Fruit fly (Drosophila melanogaster) whole organism, wandering third instar larva: ENCODE results near the gene CG10584.

Experiments used
- Abd-B ChIP-seq: fragments of >200 bp; optimal IDR thresholded peaks from 2 replicates; lab custom pipeline; 2017; ENCODE audit warnings: missing biosample characterization, missing genetic modification characterization
- CG32264 ChIP-seq: fragments of 200-800 bp; sonication (Bioruptor generic); optimal IDR thresholded peaks from 2 replicates; lab custom pipeline; 2016; ENCODE audit warnings: missing biosample characterization, missing genetic modification characterization
- CG9705 ChIP-seq: fragments of 200-800 bp; sonication (Bioruptor generic); optimal IDR thresholded peaks from 2 replicates; lab custom pipeline; 2018; ENCODE audit warnings: missing biosample characterization, mild to moderate bottlenecking, missing genetic modification characterization
- CrebA ChIP-seq: fragments of 200-800 bp; sonication (Bioruptor generic); optimal IDR thresholded peaks from 2 replicates; lab custom pipeline; 2016; ENCODE audit warnings: missing biosample characterization, mild to moderate bottlenecking, missing genetic modification characterization, borderline replicate concordance
- Dfd ChIP-seq: fragments of >200 bp; optimal IDR thresholded peaks from 2 replicates; lab custom pipeline; 2017; ENCODE audit warnings: missing biosample characterization, missing genetic modification characterization
- Dif ChIP-seq: fragments of 200-275, 200-300 bp; sonication (Bioruptor generic); optimal IDR thresholded peaks from 2 replicates; lab custom pipeline; 2018; ENCODE audit warnings: missing biosample characterization, missing genetic modification characterization; ENCODE audit not compliant: partially characterized antibody
- GATAd ChIP-seq: sonication (Bioruptor generic); optimal IDR thresholded peaks from 2 replicates; lab custom pipeline; 2016; ENCODE audit warnings: missing biosample characterization, missing genetic modification characterization
- HLH106 ChIP-seq: fragments of 200-800 bp; optimal IDR thresholded peaks from 3 replicates; lab custom pipeline; 2019; ENCODE audit warnings: missing biosample characterization, mild to moderate bottlenecking, missing genetic modification characterization, moderate library complexity
- Hnf4 ChIP-seq: fragments of 200-800 bp; sonication (Bioruptor generic); optimal IDR thresholded peaks from 2 replicates; lab custom pipeline; 2016; ENCODE audit warnings: missing biosample characterization, mild to moderate bottlenecking, missing genetic modification characterization
- Hr78 ChIP-seq: fragments of >200 bp; optimal IDR thresholded peaks from 2 replicates; lab custom pipeline; 2017; ENCODE audit warnings: missing biosample characterization, missing genetic modification characterization
- Hr83 ChIP-seq: fragments of 200-300 bp; sonication (Bioruptor generic); optimal IDR thresholded peaks from 2 replicates; lab custom pipeline; 2016; ENCODE audit warnings: missing biosample characterization, mild to moderate bottlenecking, missing genetic modification characterization, moderate library complexity; ENCODE audit not compliant: poor library complexity, severe bottlenecking
- Jra ChIP-seq: sonication (Bioruptor generic); optimal IDR thresholded peaks from 2 replicates; lab custom pipeline; 2016; ENCODE audit warnings: missing biosample characterization, missing genetic modification characterization
- Mio ChIP-seq: sonication (Bioruptor generic); optimal IDR thresholded peaks from 2 replicates; lab custom pipeline; 2016; ENCODE audit warnings: missing biosample characterization, missing genetic modification characterization
- Myc ChIP-seq: fragments of >200 bp; optimal IDR thresholded peaks from 2 replicates; lab custom pipeline; 2017
- N ChIP-seq: fragments of >200 bp; optimal IDR thresholded peaks from 2 replicates; lab custom pipeline; 2018; ENCODE audit warnings: missing biosample characterization, missing external identifiers, missing genetic modification characterization
- OdsH ChIP-seq: fragments of 200-800 bp; sonication (Bioruptor generic); optimal IDR thresholded peaks from 2 replicates; lab custom pipeline; 2016; ENCODE audit warnings: missing biosample characterization, mild to moderate bottlenecking, missing genetic modification characterization
- Rel ChIP-seq, 2 experiments: fragments of 200-800 bp; sonication (Bioruptor generic) in 1 of 2; optimal IDR thresholded peaks; 2 replicates in 1 of 2; 3 replicates in 1 of 2; lab custom pipeline; 2016 to 2019; ENCODE audit warnings: mild to moderate bottlenecking in 2 of 2, missing biosample characterization in 2 of 2, missing genetic modification characterization in 2 of 2, moderate library complexity in 1 of 2
- Sp1 ChIP-seq: fragments of 200-800 bp; sonication (Bioruptor generic); optimal IDR thresholded peaks from 3 replicates; lab custom pipeline; 2019; ENCODE audit warnings: missing biosample characterization, mild to moderate bottlenecking, missing genetic modification characterization, moderate library complexity
- Vsx2 ChIP-seq: fragments of 200-300, 225-300 bp; sonication (Bioruptor generic); optimal IDR thresholded peaks from 2 replicates; lab custom pipeline; 2018; ENCODE audit warnings: missing biosample characterization, missing genetic modification characterization; ENCODE audit not compliant: partially characterized antibody
- br ChIP-seq: fragments of 200-800 bp; sonication (Bioruptor generic); optimal IDR thresholded peaks from 2 replicates; lab custom pipeline; 2016; ENCODE audit warnings: missing biosample characterization, missing genetic modification characterization
- brk ChIP-seq: fragments of 200-800 bp; sonication (Bioruptor generic); optimal IDR thresholded peaks from 2 replicates; lab custom pipeline; 2016; ENCODE audit warnings: missing biosample characterization, mild to moderate bottlenecking, missing genetic modification characterization
- dl ChIP-seq, 2 experiments: fragments of 175-275, 200-275 bp in 1 of 2; fragments of 200-275 bp in 1 of 2; sonication (Bioruptor generic); optimal IDR thresholded peaks; lab custom pipeline; 2018; ENCODE audit warnings: mild to moderate bottlenecking in 2 of 2, missing biosample characterization in 2 of 2, missing genetic modification characterization in 2 of 2, moderate library complexity in 2 of 2; ENCODE audit not compliant: partially characterized antibody in 2 of 2, insufficient read depth in 1 of 2
- dmrt93B ChIP-seq: fragments of 200-800 bp; sonication (Bioruptor generic); optimal IDR thresholded peaks from 2 replicates; lab custom pipeline; 2018; ENCODE audit warnings: missing biosample characterization, mild to moderate bottlenecking, missing genetic modification characterization
- dsf ChIP-seq: sonication (Bioruptor generic); optimal IDR thresholded peaks from 2 replicates; lab custom pipeline; 2016; ENCODE audit warnings: missing biosample characterization, missing genetic modification characterization, borderline replicate concordance
- ey ChIP-seq: fragments of 200-800 bp; sonication (Bioruptor generic); optimal IDR thresholded peaks from 2 replicates; lab custom pipeline; 2016; ENCODE audit warnings: missing biosample characterization, missing genetic modification characterization
- foxo ChIP-seq, 2 experiments: fragments of 200-800 bp; sonication (Bioruptor generic); optimal IDR thresholded peaks; 2 replicates in 1 of 2; 3 replicates in 1 of 2; lab custom pipeline; 2016 to 2017; ENCODE audit warnings: missing biosample characterization in 2 of 2, missing genetic modification characterization in 2 of 2
- fru ChIP-seq: fragments of 200-800 bp; sonication (Bioruptor generic); optimal IDR thresholded peaks from 3 replicates; lab custom pipeline; 2016; ENCODE audit warnings: missing biosample characterization, mild to moderate bottlenecking, missing genetic modification characterization
- h ChIP-seq: fragments of 200-800 bp; sonication (Bioruptor generic); optimal IDR thresholded peaks from 3 replicates; lab custom pipeline; 2016; ENCODE audit warnings: missing biosample characterization, mild to moderate bottlenecking, missing genetic modification characterization
- jim ChIP-seq: fragments of 175-275, 200-325 bp; sonication (Bioruptor generic); optimal IDR thresholded peaks from 2 replicates; lab custom pipeline; 2016; ENCODE audit warnings: missing biosample characterization, mild to moderate bottlenecking, missing genetic modification characterization
- lola ChIP-seq: fragments of >200 bp; optimal IDR thresholded peaks from 2 replicates; lab custom pipeline; 2017; ENCODE audit warnings: missing biosample characterization, missing genetic modification characterization
- pan ChIP-seq: fragments of >200 bp; optimal IDR thresholded peaks from 2 replicates; lab custom pipeline; 2017
- psq ChIP-seq: fragments of 200-800 bp; sonication (Bioruptor generic); optimal IDR thresholded peaks from 3 replicates; lab custom pipeline; 2017; ENCODE audit warnings: missing biosample characterization, mild to moderate bottlenecking, missing genetic modification characterization, moderate library complexity
- rgr ChIP-seq: fragments of 200-800 bp; sonication (Bioruptor generic); optimal IDR thresholded peaks from 3 replicates; lab custom pipeline; 2016; ENCODE audit warnings: missing biosample characterization, mild to moderate bottlenecking, missing genetic modification characterization
- sage ChIP-seq: fragments of 200-800 bp; sonication (Bioruptor generic); optimal IDR thresholded peaks from 2 replicates; lab custom pipeline; 2016; ENCODE audit warnings: missing biosample characterization, mild to moderate bottlenecking, missing genetic modification characterization
- sv ChIP-seq: fragments of 200-800 bp; sonication (Bioruptor generic); optimal IDR thresholded peaks from 3 replicates; lab custom pipeline; 2016; ENCODE audit warnings: missing biosample characterization, missing genetic modification characterization
- tai ChIP-seq: sonication (Bioruptor generic); optimal IDR thresholded peaks from 2 replicates; lab custom pipeline; 2016; ENCODE audit warnings: missing biosample characterization, missing genetic modification characterization
- usp ChIP-seq: fragments of >200 bp; optimal IDR thresholded peaks from 2 replicates; lab custom pipeline; 2017; ENCODE audit warnings: missing biosample characterization, missing genetic modification characterization
- woc ChIP-seq: sonication (Bioruptor generic); optimal IDR thresholded peaks from 2 replicates; lab custom pipeline; 2016; ENCODE audit warnings: missing biosample characterization, mild to moderate bottlenecking, missing genetic modification characterization

Gene CG10584

DNA sequence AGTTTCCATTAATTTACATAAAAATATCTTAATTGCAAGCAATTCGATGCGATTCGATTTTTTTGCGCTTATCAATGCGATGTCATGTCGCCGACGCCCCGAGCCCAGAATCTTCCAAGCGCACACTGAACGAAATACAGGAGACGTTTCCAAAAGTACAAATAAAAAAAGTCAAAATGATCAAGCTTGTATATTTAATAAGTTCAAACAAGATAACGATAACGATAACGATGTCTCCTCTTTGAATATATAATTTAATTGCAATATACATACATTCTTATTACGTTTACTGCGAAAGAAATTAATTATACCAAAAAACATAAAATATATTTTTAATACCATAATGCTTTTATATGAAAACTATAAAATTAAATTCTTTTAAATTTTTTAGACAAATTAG lies 40.9 kb downstream of the CG10584 start:
- TF ChIP-seq Sp1 (peak; percentile 49), OdsH (GFP tag; lab: Kevin White, UChicago) (peak; percentile 38), N (GFP tag; lab: Kevin White, UChicago) (no peak), Jra (no peak), Dfd (GFP tag; lab: Kevin White, UChicago) (no peak), rgr (GFP tag; lab: Kevin White, UChicago) (peak; percentile 47), psq (GFP tag; lab: Kevin White, UChicago) (peak; percentile 42), HLH106 (tag; lab: Kevin White, UChicago) (peak; percentile 44), brk (GFP tag; lab: Kevin White, UChicago) (peak; percentile 9), CG32264 (GFP tag; lab: Kevin White, UChicago) (no peak), foxo (GFP tag; optimal IDR thresholded peaks at IDR 0.05; lab: Kevin White, UChicago) (peak in 1 of 2 experiments; percentile 42)

DNA sequence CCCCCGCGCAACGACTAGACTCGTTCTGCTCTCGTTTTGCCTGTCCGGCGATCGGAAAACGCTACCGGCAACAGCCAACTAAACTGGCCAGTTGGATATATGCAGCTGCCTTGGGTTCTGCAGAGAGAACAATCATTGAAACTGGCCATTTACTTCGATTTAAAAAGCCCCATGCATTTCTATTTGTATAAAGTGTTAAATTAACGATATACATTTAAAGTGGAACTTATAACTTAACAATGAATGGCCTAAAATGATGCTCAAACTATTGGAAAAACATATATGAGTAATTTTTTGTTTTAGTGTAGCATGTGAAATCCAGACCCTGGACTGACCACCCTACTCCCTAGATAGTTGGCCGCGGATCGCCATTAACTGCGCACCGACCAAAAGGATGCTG lies 42.3 kb downstream of the CG10584 start:
- TF ChIP-seq Hr83 (GFP tag; lab: Kevin White, UChicago): no peak
- no peak for TF ChIP-seq ey (GFP tag; lab: Kevin White, UChicago)
- TF ChIP-seq brk (GFP tag; lab: Kevin White, UChicago): no peak
- no peak for TF ChIP-seq pan (lab: Kevin White, UChicago)
- TF ChIP-seq Dfd (GFP tag; lab: Kevin White, UChicago): no peak
- TF ChIP-seq br (GFP tag; lab: Kevin White, UChicago): no peak
- TF ChIP-seq psq (GFP tag; lab: Kevin White, UChicago): no peak
- no peak for TF ChIP-seq sv (GFP tag; lab: Kevin White, UChicago)
- TF ChIP-seq CrebA (GFP tag; lab: Kevin White, UChicago): no peak
- TF ChIP-seq Hr78 (GFP tag; lab: Kevin White, UChicago): no peak
- TF ChIP-seq Hnf4 (GFP tag; lab: Kevin White, UChicago): no peak

DNA sequence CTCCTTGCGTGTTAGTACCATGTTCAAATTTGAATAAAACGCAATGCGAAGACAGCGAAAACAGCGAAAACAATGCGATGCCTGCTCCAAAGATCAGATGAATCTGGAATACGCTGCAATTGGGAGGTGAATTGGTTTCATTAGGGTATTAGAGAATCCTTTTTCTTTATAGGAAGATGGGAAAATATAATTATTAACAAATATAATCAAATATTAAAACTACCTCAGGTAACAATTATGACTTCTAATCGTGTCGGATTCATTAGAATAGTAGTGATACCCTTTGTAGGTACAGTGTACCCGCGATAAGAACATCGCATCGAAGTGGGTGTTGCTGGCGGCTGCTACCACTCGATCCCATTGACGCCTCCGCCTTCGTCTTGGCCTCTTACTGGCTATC lies 43.3 kb downstream of the CG10584 start:
- TF ChIP-seq rgr (GFP tag; lab: Kevin White, UChicago) (peak; percentile 5), HLH106 (tag; lab: Kevin White, UChicago) (peak; percentile 23), sage (GFP tag; lab: Kevin White, UChicago) (no peak), Jra (no peak), fru (GFP tag; lab: Kevin White, UChicago) (peak; percentile 14), CrebA (GFP tag; lab: Kevin White, UChicago) (no peak), foxo (GFP tag; optimal IDR thresholded peaks at IDR 0.05; lab: Kevin White, UChicago) (peak in 1 of 2 experiments; percentile 23), psq (GFP tag; lab: Kevin White, UChicago) (peak; percentile 4), h (peak; percentile 24)

DNA sequence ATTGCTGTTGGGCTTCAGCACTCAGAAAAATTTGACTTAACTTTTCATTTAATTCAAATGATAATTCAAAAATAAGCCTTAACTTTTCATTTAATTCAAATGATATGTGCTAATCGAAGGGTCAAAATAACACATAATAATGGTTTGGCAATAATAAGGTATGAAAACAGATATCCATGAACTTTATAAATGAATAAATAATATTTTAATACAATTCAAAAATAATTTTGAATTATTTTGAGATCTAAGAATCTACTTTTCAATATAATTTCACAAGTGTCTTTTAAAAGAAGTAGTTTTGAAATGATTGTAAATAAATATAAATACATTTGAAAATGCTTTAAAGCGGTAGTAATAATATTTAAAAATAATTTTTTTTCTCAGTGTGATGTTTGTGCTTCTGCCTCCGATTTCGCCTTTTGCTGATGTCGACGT lies 44.2 kb downstream of the CG10584 start:
- TF ChIP-seq rgr (GFP tag; lab: Kevin White, UChicago): peak; percentile 13
- no peak for TF ChIP-seq br (GFP tag; lab: Kevin White, UChicago)
- no peak for TF ChIP-seq CrebA (GFP tag; lab: Kevin White, UChicago)
- no peak for TF ChIP-seq Mio
- TF ChIP-seq foxo (GFP tag; optimal IDR thresholded peaks at IDR 0.05; lab: Kevin White, UChicago): peak in 1 of 2 experiments; percentile 49
- peak; percentile 52 for TF ChIP-seq HLH106 (tag; lab: Kevin White, UChicago)
- TF ChIP-seq Rel (GFP tag; optimal IDR thresholded peaks at IDR 0.05; lab: Kevin White, UChicago): no peak
- TF ChIP-seq Rel (tag; optimal IDR thresholded peaks at IDR 0.05; lab: Kevin White, UChicago): no peak
- TF ChIP-seq usp (GFP tag; lab: Kevin White, UChicago): no peak
- no peak for TF ChIP-seq N (GFP tag; lab: Kevin White, UChicago)
- no peak for TF ChIP-seq Myc (lab: Kevin White, UChicago)
- no peak for TF ChIP-seq Hnf4 (GFP tag; lab: Kevin White, UChicago)
- TF ChIP-seq Sp1: peak; percentile 65
- no peak for TF ChIP-seq tai (GFP tag; lab: Kevin White, UChicago)
- TF ChIP-seq Jra: no peak
- TF ChIP-seq Dfd (GFP tag; lab: Kevin White, UChicago): no peak
- no peak for TF ChIP-seq jim (GFP tag; lab: Kevin White, UChicago)
- TF ChIP-seq Vsx2 (GFP tag; lab: Kevin White, UChicago): no peak
- no peak for TF ChIP-seq ey (GFP tag; lab: Kevin White, UChicago)
- TF ChIP-seq GATAd (GFP tag; lab: Kevin White, UChicago): no peak
- TF ChIP-seq h: no peak
- TF ChIP-seq fru (GFP tag; lab: Kevin White, UChicago): no peak
- TF ChIP-seq pan (lab: Kevin White, UChicago): no peak
- no peak for TF ChIP-seq Dif (GFP tag; lab: Kevin White, UChicago)
- TF ChIP-seq sv (GFP tag; lab: Kevin White, UChicago): no peak
- TF ChIP-seq psq (GFP tag; lab: Kevin White, UChicago): peak; percentile 27
- TF ChIP-seq OdsH (GFP tag; lab: Kevin White, UChicago): peak; percentile 26
- TF ChIP-seq Hr83 (GFP tag; lab: Kevin White, UChicago): no peak
- peak; percentile 1 for TF ChIP-seq dmrt93B
- no peak for TF ChIP-seq dsf
- TF ChIP-seq sage (GFP tag; lab: Kevin White, UChicago): no peak
- TF ChIP-seq Abd-B (GFP tag; lab: Kevin White, UChicago): no peak
- TF ChIP-seq dl (GFP tag; optimal IDR thresholded peaks at IDR 0.05; lab: Kevin White, UChicago; ENCODE audit: insufficient read depth in 1 of 2, partially characterized antibody in 2 of 2): no peak
- TF ChIP-seq woc: no peak
- no peak for TF ChIP-seq CG32264 (GFP tag; lab: Kevin White, UChicago)
- TF ChIP-seq lola: no peak
- TF ChIP-seq CG9705 (GFP tag; lab: Kevin White, UChicago): no peak
- no peak for TF ChIP-seq Hr78 (GFP tag; lab: Kevin White, UChicago)
- TF ChIP-seq brk (GFP tag; lab: Kevin White, UChicago): no peak
